Fruit fly (Drosophila melanogaster) whole organism, embryonic: ENCODE data around the gene CG4949.

ENCODE experiments used
- CG1647 ChIP-seq: fragments of 200-800 bp; sonication (Bioruptor generic); optimal IDR thresholded peaks from 3 replicates; lab custom pipeline; 2016; ENCODE audit warnings: missing biosample characterization, missing genetic modification characterization
- CG7357 ChIP-seq: fragments of 200-800 bp; sonication (Bioruptor generic); IDR thresholded peaks from 3 replicates; pipeline ENCODE4 v1.3.6; 2022; ENCODE audit warnings: missing biosample characterization, missing genetic modification characterization
- fd96Cb ChIP-seq: fragments of 200-800 bp; sonication (Bioruptor generic); optimal IDR thresholded peaks from 2 replicates; lab custom pipeline; 2018; ENCODE audit warnings: missing biosample characterization, mild to moderate bottlenecking, missing genetic modification characterization, moderate library complexity
- gt ChIP-seq: fragments of 200-800 bp; sonication (Bioruptor generic); IDR thresholded peaks from 2 replicates; pipeline ENCODE4 v1.3.6; 2022; ENCODE audit warnings: missing biosample characterization, missing genetic modification characterization

dm6 chrX:17110556-17111177, 32.0 kb downstream of the CG4949 start:
- TF ChIP-seq gt (GFP tag; lab: Robert Waterston, UW) (no peak), CG1647 (GFP tag; lab: Kevin White, UChicago) (no peak), fd96Cb (tag; lab: Kevin White, UChicago) (no peak), CG7357 (no peak)
